Fruit fly (Drosophila melanogaster) whole organism, prepupa: Measurements from ENCODE around the gene CG11563.

Source experiments
- CG3032 ChIP-seq: fragments of 200-800 bp; optimal IDR thresholded peaks from 2 replicates; lab custom pipeline; 2019; ENCODE audit warnings: missing biosample characterization, mild to moderate bottlenecking, missing genetic modification characterization, moderate library complexity
- CG31627 ChIP-seq: fragments of 200-800 bp; sonication (Bioruptor generic); optimal IDR thresholded peaks from 3 replicates; lab custom pipeline; 2016; ENCODE audit warnings: missing biosample characterization, missing genetic modification characterization
- CG6808 ChIP-seq: fragments of 200-800 bp; sonication (Bioruptor generic); optimal IDR thresholded peaks from 3 replicates; lab custom pipeline; 2017; ENCODE audit warnings: missing biosample characterization, missing genetic modification characterization, mild to moderate bottlenecking, moderate library complexity, missing genetic modification reagents
- CG6854 ChIP-seq: fragments of 200-800 bp; sonication (Bioruptor generic); optimal IDR thresholded peaks from 2 replicates; lab custom pipeline; 2017; ENCODE audit warnings: missing biosample characterization, mild to moderate bottlenecking, missing genetic modification characterization
- CG7368 ChIP-seq: fragments of 200-800 bp; sonication (Bioruptor generic); optimal IDR thresholded peaks from 3 replicates; lab custom pipeline; 2016; ENCODE audit warnings: missing biosample characterization, missing genetic modification characterization
- Eip78C ChIP-seq: fragments of 200-800 bp; sonication (Bioruptor generic); peaks from one replicate; lab custom pipeline; 2016; ENCODE audit warnings: missing biosample characterization, missing genetic modification characterization
- Eip93F ChIP-seq: fragments of 200-800 bp; sonication (Bioruptor generic); optimal IDR thresholded peaks from 2 replicates; lab custom pipeline; 2016; ENCODE audit warnings: missing biosample characterization, mild to moderate bottlenecking, missing genetic modification characterization
- Gug ChIP-seq: fragments of 200-800 bp; sonication (Bioruptor generic); IDR thresholded peaks from 2 replicates; pipeline ENCODE4 v1.3.6; 2022; ENCODE audit warnings: missing biosample characterization, missing genetic modification characterization
- Met ChIP-seq: fragments of 200-800 bp; sonication (Bioruptor generic); optimal IDR thresholded peaks from 3 replicates; lab custom pipeline; 2016; ENCODE audit warnings: missing biosample characterization, missing genetic modification characterization
- OdsH ChIP-seq: fragments of 200-800 bp; sonication (Bioruptor generic); optimal IDR thresholded peaks from 3 replicates; lab custom pipeline; 2016; ENCODE audit warnings: missing biosample characterization, missing genetic modification characterization
- Sox14 ChIP-seq: fragments of 200-800 bp; sonication (Bioruptor generic); optimal IDR thresholded peaks from 3 replicates; lab custom pipeline; 2016; ENCODE audit warnings: missing biosample characterization, missing genetic modification characterization
- svp ChIP-seq: fragments of 200-800 bp; sonication (Bioruptor generic); peaks from one replicate; lab custom pipeline; 2016; ENCODE audit warnings: missing biosample characterization, missing genetic modification characterization

DNA sequence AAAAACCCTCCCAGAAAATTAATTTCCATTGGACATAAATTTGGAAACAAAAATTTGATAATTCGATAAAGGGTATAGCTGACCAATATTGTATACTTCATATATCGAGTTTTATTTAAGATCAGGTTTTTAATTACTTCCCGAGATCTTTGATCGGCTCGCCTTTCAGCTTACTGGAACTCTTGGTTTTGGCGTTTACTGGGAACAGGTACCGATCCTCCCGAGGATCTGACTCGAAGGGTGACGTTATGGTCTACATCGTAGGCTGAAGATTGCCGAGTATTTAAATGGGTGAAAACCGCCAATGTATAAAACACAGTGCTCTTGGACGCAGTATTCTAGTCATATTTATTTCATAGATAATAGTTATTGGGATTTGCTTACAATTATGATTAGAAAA, 28.6 kb upstream of the CG11563 start, which contains the start of gene CG42693:
- TF ChIP-seq Gug (no peak), Sox14 (GFP tag; lab: Kevin White, UChicago) (no peak), Met (GFP tag; lab: Kevin White, UChicago) (no peak), svp (GFP tag; lab: Kevin White, UChicago) (no peak), CG31627 (GFP tag; lab: Kevin White, UChicago) (no peak), OdsH (GFP tag; lab: Kevin White, UChicago) (no peak), CG7368 (GFP tag; lab: Kevin White, UChicago) (no peak), CG6854 (GFP tag; lab: Kevin White, UChicago) (no peak), CG3032 (tag; lab: Kevin White, UChicago) (no peak), CG6808 (GFP tag; lab: Kevin White, UChicago) (no peak), Eip78C (GFP tag; lab: Kevin White, UChicago) (no peak), Eip93F (GFP tag; lab: Kevin White, UChicago) (no peak)
